Fruit fly (Drosophila melanogaster) whole organism, embryonic: ENCODE data around the gene AP-1sigma.

Experiments
- Awh ChIP-seq: fragments of 200-800 bp; sonication (Bioruptor generic); IDR thresholded peaks from 2 replicates; pipeline ENCODE4, ENCODE4 v1.3.6; 2022; ENCODE audit warnings: missing biosample characterization, missing genetic modification characterization
- BEAF-32 ChIP-seq: fragments of 200-800 bp; sonication (Bioruptor generic); optimal IDR thresholded peaks from 3 replicates; lab custom pipeline; 2017; ENCODE audit warnings: missing biosample characterization, missing genetic modification characterization, mild to moderate bottlenecking, moderate library complexity, missing genetic modification reagents
- Bgb ChIP-seq: fragments of 200-800 bp; sonication (Bioruptor generic); IDR thresholded peaks from 2 replicates; pipeline ENCODE4 v1.3.6; 2022; ENCODE audit warnings: missing biosample characterization, missing genetic modification characterization; ENCODE audit not compliant: partially characterized antibody
- Bteb2 ChIP-seq: fragments of 200-800 bp; sonication (Bioruptor generic); optimal IDR thresholded peaks from 2 replicates; lab custom pipeline; 2016; ENCODE audit warnings: missing biosample characterization, missing genetic modification characterization
- CG10147 ChIP-seq: fragments of 200-800 bp; sonication (Bioruptor generic); optimal IDR thresholded peaks from 2 replicates; lab custom pipeline; 2019; ENCODE audit warnings: missing biosample characterization, mild to moderate bottlenecking, missing genetic modification characterization, moderate library complexity
- CG10431 ChIP-seq: fragments of 200-800 bp; sonication (Bioruptor generic); optimal IDR thresholded peaks from 3 replicates; lab custom pipeline; 2018; ENCODE audit warnings: missing biosample characterization, mild to moderate bottlenecking, missing genetic modification characterization
- CG10959 ChIP-seq: fragments of 200-800 bp; sonication (Bioruptor generic); IDR thresholded peaks from 2 replicates; pipeline ENCODE4 v1.3.6; 2022; ENCODE audit warnings: missing biosample characterization, missing genetic modification characterization
- CG11247 ChIP-seq: fragments of 200-800 bp; sonication (Bioruptor generic); IDR thresholded peaks from 2 replicates; pipeline ENCODE4 v1.3.6; 2022; ENCODE audit warnings: missing biosample characterization, missing genetic modification characterization
- CG14667 ChIP-seq: fragments of 200-800 bp; sonication (Bioruptor generic); IDR thresholded peaks from 2 replicates; pipeline ENCODE4 v1.3.6; 2022; ENCODE audit warnings: missing biosample characterization, missing genetic modification characterization
- CG17359 ChIP-seq: fragments of 200-800 bp; sonication (Bioruptor generic); optimal IDR thresholded peaks from 3 replicates; lab custom pipeline; 2018; ENCODE audit warnings: missing biosample characterization, mild to moderate bottlenecking, missing genetic modification characterization, moderate library complexity
- CG17612 ChIP-seq: fragments of 200-800 bp; sonication (Bioruptor generic); IDR thresholded peaks from 2 replicates; pipeline ENCODE4 v1.3.6; 2022; ENCODE audit warnings: missing biosample characterization, missing genetic modification characterization
- CG2120 ChIP-seq: fragments of 200-800 bp; sonication (Bioruptor generic); optimal IDR thresholded peaks from 3 replicates; lab custom pipeline; 2016; ENCODE audit warnings: missing biosample characterization, missing genetic modification characterization
- CG2129 ChIP-seq: fragments of 200-800 bp; sonication (Bioruptor generic); IDR thresholded peaks from 2 replicates; pipeline ENCODE4 v1.3.6; 2022; ENCODE audit warnings: missing biosample characterization, missing genetic modification characterization; ENCODE audit not compliant: partially characterized antibody
- CG4404 ChIP-seq: fragments of 200-800 bp; sonication (Bioruptor generic); IDR thresholded peaks from 2 replicates; pipeline ENCODE4 v1.3.6; 2022; ENCODE audit warnings: missing biosample characterization, missing genetic modification characterization
- CG5953 ChIP-seq: fragments of 200-800 bp; sonication (Bioruptor generic); IDR thresholded peaks from 2 replicates; pipeline ENCODE4 v1.3.6; 2022; ENCODE audit warnings: missing biosample characterization, missing genetic modification characterization
- CG6175 ChIP-seq: fragments of 200-800 bp; sonication (Bioruptor generic); IDR thresholded peaks from 3 replicates; pipeline ENCODE4 v1.3.6; 2022; ENCODE audit warnings: missing biosample characterization, missing genetic modification characterization
- CG7556 ChIP-seq: fragments of 200-800 bp; sonication (Bioruptor generic); optimal IDR thresholded peaks from 2 replicates; lab custom pipeline; 2017; ENCODE audit warnings: missing biosample characterization, mild to moderate bottlenecking, missing genetic modification characterization
- CG7928 ChIP-seq: fragments of 200-800 bp; sonication (Bioruptor generic); optimal IDR thresholded peaks from 2 replicates; lab custom pipeline; 2017; ENCODE audit warnings: missing biosample characterization, mild to moderate bottlenecking, missing genetic modification characterization
- CG9876 ChIP-seq: fragments of 200-800 bp; sonication (Bioruptor generic); optimal IDR thresholded peaks from 2 replicates; lab custom pipeline; 2016; ENCODE audit warnings: missing biosample characterization, missing genetic modification characterization
- Chrac-16 ChIP-seq: fragments of 200-800 bp; sonication (Bioruptor generic); optimal IDR thresholded peaks from 3 replicates; lab custom pipeline; 2016; ENCODE audit warnings: missing biosample characterization, missing genetic modification characterization
- Dip3 ChIP-seq: fragments of 200-800 bp; sonication (Bioruptor generic); optimal IDR thresholded peaks from 3 replicates; lab custom pipeline; 2016; ENCODE audit warnings: missing biosample characterization, missing genetic modification characterization
- Gsc ChIP-seq: fragments of 200-800 bp; sonication (Bioruptor generic); IDR thresholded peaks from 2 replicates; pipeline ENCODE4 v1.3.6; 2022; ENCODE audit warnings: missing biosample characterization, missing genetic modification characterization
- Jarid2 ChIP-seq: fragments of 200-800 bp; sonication (Bioruptor generic); optimal IDR thresholded peaks from 3 replicates; lab custom pipeline; 2017; ENCODE audit warnings: mild to moderate bottlenecking, missing biosample characterization, missing genetic modification reagents, missing genetic modification characterization
- Mrtf ChIP-seq: fragments of 200-800 bp; sonication (Bioruptor generic); IDR thresholded peaks from 3 replicates; pipeline ENCODE4 v1.3.6; 2022; ENCODE audit warnings: missing biosample characterization, missing genetic modification characterization
- NC2α ChIP-seq: fragments of 200-800 bp; sonication (Bioruptor generic); optimal IDR thresholded peaks from 2 replicates; lab custom pipeline; 2016; ENCODE audit warnings: missing biosample characterization, missing genetic modification characterization
- Oaz ChIP-seq: fragments of 200-800 bp; sonication (Bioruptor generic); IDR thresholded peaks from 2 replicates; pipeline ENCODE4 v1.3.6; 2022; ENCODE audit warnings: missing biosample characterization, missing genetic modification characterization
- Scr ChIP-seq: fragments of 200-800 bp; sonication (Bioruptor generic); IDR thresholded peaks from 2 replicates; pipeline ENCODE4 v1.3.6; 2022; ENCODE audit warnings: missing biosample characterization, missing genetic modification characterization; ENCODE audit not compliant: partially characterized antibody
- Sox100B ChIP-seq: fragments of 200-800 bp; sonication (Bioruptor generic); optimal IDR thresholded peaks from 3 replicates; lab custom pipeline; 2018; ENCODE audit warnings: missing biosample characterization, mild to moderate bottlenecking, missing genetic modification characterization
- Xrp1 ChIP-seq: fragments of 200-800 bp; sonication (Bioruptor generic); IDR thresholded peaks from 2 replicates; pipeline ENCODE4 v1.3.6; 2022; ENCODE audit warnings: missing biosample characterization, missing genetic modification characterization
- btn ChIP-seq: fragments of 200-800 bp; sonication (Bioruptor generic); optimal IDR thresholded peaks from 2 replicates; lab custom pipeline; 2016; ENCODE audit warnings: missing biosample characterization, missing genetic modification characterization
- cas ChIP-seq: fragments of 200-800 bp; sonication (Bioruptor generic); IDR thresholded peaks from 2 replicates; pipeline ENCODE4 v1.3.6; 2022; ENCODE audit warnings: missing biosample characterization, missing genetic modification characterization
- chn ChIP-seq: fragments of 200-800 bp; sonication (Bioruptor generic); optimal IDR thresholded peaks from 2 replicates; lab custom pipeline; 2016; ENCODE audit warnings: missing biosample characterization, missing genetic modification characterization
- dmrt99B ChIP-seq: fragments of 200-800 bp; sonication (Bioruptor generic); optimal IDR thresholded peaks from 2 replicates; lab custom pipeline; 2018; ENCODE audit warnings: missing biosample characterization, mild to moderate bottlenecking, missing genetic modification characterization, moderate library complexity
- esg ChIP-seq: fragments of 200-800 bp; sonication (Bioruptor generic); conservative IDR thresholded peaks from 2 replicates; pipeline ENCODE4 v1.3.6; 2022; ENCODE audit warnings: missing biosample characterization, missing genetic modification characterization
- eyg ChIP-seq: fragments of 200-800 bp; sonication (Bioruptor generic); optimal IDR thresholded peaks from 3 replicates; lab custom pipeline; 2016; ENCODE audit warnings: missing biosample characterization, missing genetic modification characterization
- fd96Cb ChIP-seq: fragments of 200-800 bp; sonication (Bioruptor generic); optimal IDR thresholded peaks from 2 replicates; lab custom pipeline; 2018; ENCODE audit warnings: missing biosample characterization, mild to moderate bottlenecking, missing genetic modification characterization, moderate library complexity
- gcm2 ChIP-seq: fragments of 200-800 bp; sonication (Bioruptor generic); optimal IDR thresholded peaks from 2 replicates; lab custom pipeline; 2016; ENCODE audit warnings: missing biosample characterization, missing genetic modification characterization
- gem ChIP-seq: fragments of 200-800 bp; sonication (Bioruptor generic); optimal IDR thresholded peaks from 2 replicates; lab custom pipeline; 2019; ENCODE audit warnings: missing biosample characterization, mild to moderate bottlenecking, missing genetic modification characterization, moderate library complexity
- her ChIP-seq: fragments of 200-800 bp; sonication (Bioruptor generic); optimal IDR thresholded peaks from 2 replicates; lab custom pipeline; 2016; ENCODE audit warnings: missing biosample characterization, missing genetic modification characterization
- ind ChIP-seq: fragments of 200-800 bp; sonication (Bioruptor generic); optimal IDR thresholded peaks from 3 replicates; lab custom pipeline; 2016; ENCODE audit warnings: missing biosample characterization, missing genetic modification characterization
- ken ChIP-seq: fragments of 200-800 bp; sonication (Bioruptor generic); IDR thresholded peaks from 3 replicates; pipeline ENCODE4 v1.3.6; 2022; ENCODE audit warnings: missing biosample characterization, missing genetic modification characterization
- klu ChIP-seq: fragments of 200-800 bp; sonication (Bioruptor generic); IDR thresholded peaks from 2 replicates; pipeline ENCODE4 v1.3.6; 2022; ENCODE audit warnings: missing biosample characterization, missing genetic modification characterization
- lilli ChIP-seq: fragments of 200-800 bp; sonication (Bioruptor generic); optimal IDR thresholded peaks from 3 replicates; lab custom pipeline; 2016; ENCODE audit warnings: missing biosample characterization, missing genetic modification characterization
- nau ChIP-seq: fragments of 200-800 bp; sonication (Bioruptor generic); optimal IDR thresholded peaks from 3 replicates; lab custom pipeline; 2017; ENCODE audit warnings: missing biosample characterization, mild to moderate bottlenecking, missing genetic modification characterization, missing genetic modification reagents
- peb ChIP-seq: fragments of 200-800 bp; sonication (Bioruptor generic); IDR thresholded peaks from 2 replicates; pipeline ENCODE4 v1.3.6; 2022; ENCODE audit warnings: missing biosample characterization, missing genetic modification characterization
- pzg ChIP-seq: fragments of 200-800 bp; sonication (Bioruptor generic); optimal IDR thresholded peaks from 3 replicates; lab custom pipeline; 2018; ENCODE audit warnings: missing biosample characterization, mild to moderate bottlenecking, missing genetic modification characterization, moderate library complexity
- schlank ChIP-seq: fragments of 200-800 bp; sonication (Bioruptor generic); optimal IDR thresholded peaks from 2 replicates; lab custom pipeline; 2018; ENCODE audit warnings: missing biosample characterization, mild to moderate bottlenecking, missing genetic modification characterization
- tna ChIP-seq: fragments of 200-800 bp; sonication (Bioruptor generic); IDR thresholded peaks from 2 replicates; pipeline ENCODE4 v1.3.6; 2022; ENCODE audit warnings: missing biosample characterization, missing genetic modification characterization; ENCODE audit not compliant: partially characterized antibody
- vfl ChIP-seq: fragments of 200-800 bp; sonication (Bioruptor generic); optimal IDR thresholded peaks from 2 replicates; lab custom pipeline; 2016; ENCODE audit warnings: missing biosample characterization, missing genetic modification characterization
- wdn ChIP-seq: fragments of 200-800 bp; sonication (Bioruptor generic); IDR thresholded peaks from 2 replicates; pipeline ENCODE4 v1.3.6; 2022; ENCODE audit warnings: missing biosample characterization, missing genetic modification characterization

The AP-1sigma gene

DNA sequence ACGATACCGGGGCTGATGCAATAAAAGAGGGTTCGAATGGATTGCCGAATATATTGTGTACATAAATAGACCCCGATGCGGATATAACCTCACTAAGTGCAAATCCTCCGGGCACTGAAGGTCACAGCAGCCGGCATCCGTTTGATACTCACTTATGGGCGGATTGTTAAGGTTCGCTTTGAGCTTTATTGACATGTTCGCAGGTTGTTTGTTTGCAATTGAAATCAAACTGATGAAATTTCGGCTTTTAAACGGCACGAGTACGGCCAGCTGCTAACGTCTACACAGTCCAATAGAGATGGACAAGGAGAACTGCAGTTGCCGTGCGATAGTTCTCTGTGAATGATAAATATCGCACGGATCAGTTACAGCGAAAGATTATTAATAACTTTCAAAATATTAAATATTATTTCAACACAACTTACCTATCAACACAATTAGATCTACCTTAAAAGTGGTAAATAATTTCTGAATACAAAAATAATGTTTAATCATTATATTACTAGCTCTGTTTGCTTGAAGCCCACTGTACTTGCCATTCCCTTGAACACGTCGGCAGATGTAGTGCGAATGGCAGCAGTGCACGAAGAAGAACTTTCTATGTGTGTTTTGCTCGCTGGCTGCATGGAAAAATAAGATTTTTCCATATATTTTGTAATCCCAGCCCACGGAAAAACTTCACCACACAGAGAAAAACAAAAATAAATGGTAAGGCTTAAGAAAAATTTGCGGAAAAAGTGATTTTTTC, at the start of gene AP-1sigma, which contains the start of gene GluProRS (continued):
- TF ChIP-seq schlank (tag; lab: Kevin White, UChicago) (peak; percentile 59), CG7928 (GFP tag; lab: Kevin White, UChicago) (peak; percentile 44), peb (GFP tag; lab: Robert Waterston, UW) (peak; percentile 91), pzg (GFP tag; lab: Kevin White, UChicago) (peak; percentile 78), Dip3 (GFP tag; lab: Kevin White, UChicago) (peak; percentile 85), eyg (GFP tag; lab: Kevin White, UChicago) (peak; percentile 48), CG9876 (GFP tag; lab: Kevin White, UChicago) (peak; percentile 72), CG2129 (GFP tag; lab: Robert Waterston, UW) (peak; percentile 94), gem (tag; lab: Kevin White, UChicago) (peak; percentile 95), CG10147 (GFP tag; lab: Kevin White, UChicago) (no peak), nau (GFP tag; lab: Kevin White, UChicago) (no peak), Bteb2 (GFP tag; lab: Kevin White, UChicago) (peak; percentile 76), dmrt99B (tag; lab: Kevin White, UChicago) (peak; percentile 87), CG10431 (GFP tag; lab: Kevin White, UChicago) (peak; percentile 15), vfl (peak; percentile 89), btn (peak; percentile 42), Oaz (GFP tag; lab: Robert Waterston, UW) (peak; percentile 93), NC2α (GFP tag; lab: Kevin White, UChicago) (peak; percentile 30), Gsc (GFP tag; lab: Robert Waterston, UW) (peak; percentile 93), Sox100B (GFP tag; lab: Kevin White, UChicago) (peak; percentile 82), Scr (GFP tag; lab: Robert Waterston, UW) (peak; percentile 97), Jarid2 (GFP tag; lab: Kevin White, UChicago) (peak; percentile 58), Mrtf (GFP tag; lab: Robert Waterston, UW) (peak; percentile 95), CG17612 (GFP tag; lab: Robert Waterston, UW) (peak; percentile 84), lilli (GFP tag; lab: Kevin White, UChicago) (peak; percentile 95), klu (GFP tag; lab: Robert Waterston, UW) (peak; percentile 94), tna (GFP tag; lab: Robert Waterston, UW) (peak; percentile 76; the same call in 1 of the 2 replicates), CG11247 (GFP tag; lab: Robert Waterston, UW) (peak; percentile 97), gcm2 (GFP tag; lab: Kevin White, UChicago) (peak; percentile 71), Xrp1 (GFP tag; lab: Robert Waterston, UW) (peak; percentile 96), wdn (GFP tag; lab: Robert Waterston, UW) (peak; percentile 89), fd96Cb (tag; lab: Kevin White, UChicago) (peak; percentile 91), CG7556 (GFP tag; lab: Kevin White, UChicago) (peak; percentile 82), Bgb (GFP tag; lab: Robert Waterston, UW) (peak; percentile 93), ind (GFP tag; lab: Kevin White, UChicago) (peak; percentile 94), CG6175 (GFP tag; lab: Robert Waterston, UW) (peak; percentile 94), her (GFP tag; lab: Kevin White, UChicago) (peak; percentile 46), cas (peak; percentile 90), CG5953 (GFP tag; lab: Robert Waterston, UW) (peak; percentile 94), ken (peak; percentile 96), CG14667 (peak; percentile 97), CG17359 (tag; lab: Kevin White, UChicago) (peak; percentile 84), BEAF-32 (peak; percentile 94), Awh (GFP tag; lab: Robert Waterston, UW) (peak; percentile 93), CG4404 (peak; percentile 96), esg (GFP tag; lab: Robert Waterston, UW) (peak; percentile 95), CG2120 (GFP tag; lab: Kevin White, UChicago) (peak; percentile 94), chn (GFP tag; lab: Kevin White, UChicago) (peak; percentile 90), Chrac-16 (GFP tag; lab: Kevin White, UChicago) (peak; percentile 92), CG10959 (GFP tag; lab: Robert Waterston, UW) (peak; percentile 93)
